Worm (Caenorhabditis elegans) whole organism, late embryonic: ENCODE measurements around the gene F14H3.12.

ENCODE experiments used
- ama-1 ChIP-seq: fragments of 150-350 bp; optimal IDR thresholded peaks from 2 replicates; lab custom pipeline; 2014
- ceh-18 ChIP-seq: sonication (generic microtip); optimal IDR thresholded peaks from 2 replicates; lab custom pipeline; 2016; ENCODE audit warnings: missing genetic modification characterization, missing compliant biosample characterization
- ceh-22 ChIP-seq: sonication (generic microtip); optimal IDR thresholded peaks from 2 replicates; lab custom pipeline; 2017; ENCODE audit warnings: missing biosample characterization, missing genetic modification characterization
- dve-1 ChIP-seq: sonication (generic microtip); optimal IDR thresholded peaks from 2 replicates; lab custom pipeline; 2017; ENCODE audit warnings: antibody characterized with exemption, mild to moderate bottlenecking, missing genetic modification characterization, missing compliant biosample characterization
- fkh-10 ChIP-seq: fragments of 150-350 bp; optimal IDR thresholded peaks from 2 replicates; lab custom pipeline; 2014; ENCODE audit warnings: missing biosample characterization, missing genetic modification reagents, missing genetic modification characterization
- hlh-30 ChIP-seq: sonication (generic microtip); optimal IDR thresholded peaks from 2 replicates; lab custom pipeline; 2017; ENCODE audit warnings: antibody characterized with exemption, missing genetic modification characterization, missing compliant biosample characterization; ENCODE audit not compliant: insufficient read depth
- hlh-6 ChIP-seq: sonication (generic microtip); optimal IDR thresholded peaks from 2 replicates; lab custom pipeline; 2016; ENCODE audit warnings: missing genotype, missing genetic modification characterization, missing compliant biosample characterization
- nfya-1 ChIP-seq: sonication (generic microtip); optimal IDR thresholded peaks from 2 replicates; lab custom pipeline; 2017; ENCODE audit warnings: missing genetic modification characterization, mild to moderate bottlenecking, missing compliant biosample characterization, antibody characterized with exemption, moderate library complexity
- pag-3 ChIP-seq: sonication (generic microtip); optimal IDR thresholded peaks from 2 replicates; lab custom pipeline; 2016; ENCODE audit warnings: missing compliant biosample characterization, missing genetic modification characterization, borderline replicate concordance
- ref-2 ChIP-seq: sonication (generic microtip); optimal IDR thresholded peaks from 2 replicates; lab custom pipeline; 2016; ENCODE audit warnings: missing genetic modification characterization, missing compliant biosample characterization
- tbx-2 ChIP-seq: sonication (generic microtip); optimal IDR thresholded peaks from 2 replicates; lab custom pipeline; 2016; ENCODE audit warnings: missing genetic modification characterization, missing compliant biosample characterization
- tbx-7 ChIP-seq: sonication (generic microtip); optimal IDR thresholded peaks from 2 replicates; lab custom pipeline; 2016; ENCODE audit warnings: missing genotype, missing genetic modification characterization, missing compliant biosample characterization

DNA sequence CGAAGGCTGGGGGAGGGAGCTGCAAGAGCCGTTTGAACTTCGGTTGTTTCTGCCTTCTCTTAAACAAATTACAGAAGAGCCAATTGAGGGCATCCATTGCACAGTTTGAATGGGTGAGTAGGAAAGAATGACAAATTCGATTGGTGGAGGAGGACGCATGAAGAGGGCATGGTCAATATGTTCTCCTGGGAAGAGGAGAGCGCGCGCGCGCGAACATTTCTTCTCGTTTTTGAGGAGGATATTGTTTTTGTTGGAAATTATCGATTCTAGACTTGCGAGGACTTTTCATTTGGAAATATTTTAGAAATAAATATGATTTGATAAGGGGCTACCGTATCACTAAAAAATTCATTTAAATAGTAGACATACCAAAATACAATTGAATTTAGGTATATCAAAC lies 43.6 kb downstream of the F14H3.12 start, which contains the start of gene T10C6.7:
- TF ChIP-seq nfya-1 (tag; lab: Kevin White, UChicago) (no peak), ama-1 (lab: Kevin White, UChicago) (no peak), fkh-10 (GFP tag; lab: Kevin White, UChicago) (no peak), ceh-18 (tag; lab: Kevin White, UChicago) (no peak), hlh-6 (tag; lab: Kevin White, UChicago) (no peak), ceh-22 (tag; lab: Kevin White, UChicago) (no peak), tbx-2 (tag; lab: Kevin White, UChicago) (no peak), hlh-30 (tag; lab: Kevin White, UChicago) (no peak), tbx-7 (no peak), pag-3 (tag; lab: Kevin White, UChicago) (no peak), dve-1 (tag; lab: Kevin White, UChicago) (no peak), ref-2 (no peak)
